Fruit fly (Drosophila melanogaster) whole organism, embryonic: Measurements from ENCODE around the gene defl.
A peak's percentile ranks its signal among the peaks of the same experiment; 100 is the strongest.

Source experiments
- CG10654 ChIP-seq: fragments of 200-800 bp; sonication (Bioruptor generic); optimal IDR thresholded peaks from 2 replicates; lab custom pipeline; 2016; ENCODE audit warnings: missing biosample characterization, missing genetic modification characterization
- CG11456 ChIP-seq: fragments of 200-800 bp; sonication (Bioruptor generic); IDR thresholded peaks from 3 replicates; pipeline ENCODE4 v1.3.6; 2022; ENCODE audit warnings: missing biosample characterization, missing genetic modification characterization
- CG1233 ChIP-seq: fragments of 200-800 bp; sonication (Bioruptor generic); optimal IDR thresholded peaks from 4 replicates; lab custom pipeline; 2018; ENCODE audit warnings: missing biosample characterization, mild to moderate bottlenecking, missing genetic modification characterization
- CG12942 ChIP-seq: fragments of 200-800 bp; sonication (Bioruptor generic); optimal IDR thresholded peaks from 3 replicates; lab custom pipeline; 2016; ENCODE audit warnings: missing biosample characterization, missing genetic modification characterization
- CG13123 ChIP-seq: fragments of 200-800 bp; sonication (Bioruptor generic); optimal IDR thresholded peaks from 2 replicates; lab custom pipeline; 2016; ENCODE audit warnings: missing biosample characterization, missing genetic modification characterization
- CG14014 ChIP-seq: fragments of 200-800 bp; sonication (Bioruptor generic); IDR thresholded peaks from 2 replicates; pipeline ENCODE4 v1.3.6; 2022; ENCODE audit warnings: missing biosample characterization, missing genetic modification characterization
- CG15479 ChIP-seq: fragments of 200-800 bp; sonication (Bioruptor generic); optimal IDR thresholded peaks from 3 replicates; lab custom pipeline; 2019; ENCODE audit warnings: missing biosample characterization, mild to moderate bottlenecking, missing genetic modification characterization, moderate library complexity
- CG15696 ChIP-seq: fragments of 200-800 bp; sonication (Bioruptor generic); optimal IDR thresholded peaks from 2 replicates; lab custom pipeline; 2019; ENCODE audit warnings: missing biosample characterization, mild to moderate bottlenecking, missing genetic modification characterization, moderate library complexity
- CG1602 ChIP-seq: fragments of 200-800 bp; sonication (Bioruptor generic); optimal IDR thresholded peaks from 3 replicates; lab custom pipeline; 2016; ENCODE audit warnings: missing biosample characterization, missing genetic modification characterization
- CG1792 ChIP-seq: fragments of 200-800 bp; sonication (Bioruptor generic); optimal IDR thresholded peaks from 2 replicates; lab custom pipeline; 2016; ENCODE audit warnings: missing biosample characterization, missing genetic modification characterization
- CG2120 ChIP-seq: fragments of 200-800 bp; sonication (Bioruptor generic); optimal IDR thresholded peaks from 3 replicates; lab custom pipeline; 2016; ENCODE audit warnings: missing biosample characterization, missing genetic modification characterization
- CG2129 ChIP-seq: fragments of 200-800 bp; sonication (Bioruptor generic); IDR thresholded peaks from 2 replicates; pipeline ENCODE4 v1.3.6; 2022; ENCODE audit warnings: missing biosample characterization, missing genetic modification characterization; ENCODE audit not compliant: partially characterized antibody
- CG30403 ChIP-seq: fragments of 200-800 bp; sonication (Bioruptor generic); optimal IDR thresholded peaks from 3 replicates; lab custom pipeline; 2016; ENCODE audit warnings: missing biosample characterization, missing genetic modification characterization
- CG4404 ChIP-seq: fragments of 200-800 bp; sonication (Bioruptor generic); IDR thresholded peaks from 2 replicates; pipeline ENCODE4 v1.3.6; 2022; ENCODE audit warnings: missing biosample characterization, missing genetic modification characterization
- CG4617 ChIP-seq: fragments of 200-800 bp; sonication (Bioruptor generic); optimal IDR thresholded peaks from 3 replicates; lab custom pipeline; 2016; ENCODE audit warnings: missing biosample characterization, missing genetic modification characterization, borderline replicate concordance
- CG8765 ChIP-seq: fragments of 200-800 bp; sonication (Bioruptor generic); IDR thresholded peaks from 2 replicates; pipeline ENCODE4 v1.3.6; 2022; ENCODE audit warnings: missing biosample characterization, missing genetic modification characterization
- CG9727 ChIP-seq: fragments of 200-800 bp; sonication (Bioruptor generic); optimal IDR thresholded peaks from 3 replicates; lab custom pipeline; 2017; ENCODE audit warnings: missing biosample characterization, mild to moderate bottlenecking, missing genetic modification characterization
- Dll ChIP-seq: fragments of 200-800 bp; sonication (Bioruptor generic); IDR thresholded peaks from 4 replicates; pipeline ENCODE4 v1.3.6; 2022; ENCODE audit warnings: missing biosample characterization, missing genetic modification characterization; ENCODE audit not compliant: partially characterized antibody
- E2f2 ChIP-seq: fragments of 200-800 bp; sonication (Bioruptor generic); IDR thresholded peaks from 2 replicates; pipeline ENCODE4 v1.3.6; 2022; ENCODE audit warnings: missing biosample characterization, missing genetic modification characterization
- Elba2 ChIP-seq: fragments of 200-800 bp; sonication (Bioruptor generic); optimal IDR thresholded peaks from 3 replicates; lab custom pipeline; 2016; ENCODE audit warnings: missing biosample characterization, missing genetic modification characterization
- Lhr ChIP-seq: fragments of 200-800 bp; sonication (Bioruptor generic); optimal IDR thresholded peaks from 3 replicates; lab custom pipeline; 2017; ENCODE audit warnings: mild to moderate bottlenecking, missing biosample characterization, missing genetic modification reagents, missing genetic modification characterization
- MTF-1 ChIP-seq: fragments of 200-800 bp; sonication (Bioruptor generic); optimal IDR thresholded peaks from 2 replicates; lab custom pipeline; 2018; ENCODE audit warnings: missing biosample characterization, mild to moderate bottlenecking, missing genetic modification characterization, borderline replicate concordance
- Oli ChIP-seq: fragments of 200-800 bp; sonication (Bioruptor generic); optimal IDR thresholded peaks from 2 replicates; lab custom pipeline; 2018; ENCODE audit warnings: missing biosample characterization, mild to moderate bottlenecking, missing genetic modification characterization, moderate library complexity
- Sox100B ChIP-seq: fragments of 200-800 bp; sonication (Bioruptor generic); optimal IDR thresholded peaks from 3 replicates; lab custom pipeline; 2018; ENCODE audit warnings: missing biosample characterization, mild to moderate bottlenecking, missing genetic modification characterization
- Sry-β ChIP-seq: fragments of 200-800 bp; sonication (Bioruptor generic); optimal IDR thresholded peaks from 2 replicates; lab custom pipeline; 2018; ENCODE audit warnings: missing biosample characterization, mild to moderate bottlenecking, missing genetic modification characterization, moderate library complexity
- Xbp1 ChIP-seq: fragments of 200-800 bp; sonication (Bioruptor generic); optimal IDR thresholded peaks from 3 replicates; lab custom pipeline; 2016; ENCODE audit warnings: missing biosample characterization, mild to moderate bottlenecking, missing genetic modification characterization
- ab ChIP-seq: fragments of 200-800 bp; sonication (Bioruptor generic); optimal IDR thresholded peaks from 2 replicates; lab custom pipeline; 2016; ENCODE audit warnings: missing biosample characterization, missing genetic modification characterization
- aop ChIP-seq: fragments of 200-800 bp; sonication (Bioruptor generic); IDR thresholded peaks from 2 replicates; pipeline ENCODE4 v1.3.6; 2022; ENCODE audit warnings: missing biosample characterization, missing genetic modification characterization
- ap ChIP-seq: fragments of 200-800 bp; sonication (Bioruptor generic); IDR thresholded peaks from 2 replicates; pipeline ENCODE4 v1.3.6; 2022; ENCODE audit warnings: missing biosample characterization, missing genetic modification characterization
- az2 ChIP-seq: fragments of 200-800 bp; sonication (Bioruptor generic); optimal IDR thresholded peaks from 3 replicates; lab custom pipeline; 2016; ENCODE audit warnings: missing biosample characterization, missing genetic modification characterization
- bowl ChIP-seq: fragments of 200-800 bp; sonication (Bioruptor generic); IDR thresholded peaks from 2 replicates; pipeline ENCODE4 v1.3.6; 2022; ENCODE audit warnings: missing biosample characterization, missing genetic modification characterization
- crol ChIP-seq: fragments of 200-800 bp; sonication (Bioruptor generic); IDR thresholded peaks from 2 replicates; pipeline ENCODE4 v1.3.6; 2022; ENCODE audit warnings: missing biosample characterization, missing genetic modification characterization
- da ChIP-seq: fragments of 200-800 bp; sonication (Bioruptor generic); optimal IDR thresholded peaks from 2 replicates; lab custom pipeline; 2016; ENCODE audit warnings: missing biosample characterization, missing genetic modification characterization
- esg ChIP-seq: fragments of 200-800 bp; sonication (Bioruptor generic); conservative IDR thresholded peaks from 2 replicates; pipeline ENCODE4 v1.3.6; 2022; ENCODE audit warnings: missing biosample characterization, missing genetic modification characterization
- eyg ChIP-seq: fragments of 200-800 bp; sonication (Bioruptor generic); optimal IDR thresholded peaks from 3 replicates; lab custom pipeline; 2016; ENCODE audit warnings: missing biosample characterization, missing genetic modification characterization
- fd96Cb ChIP-seq: fragments of 200-800 bp; sonication (Bioruptor generic); optimal IDR thresholded peaks from 2 replicates; lab custom pipeline; 2018; ENCODE audit warnings: missing biosample characterization, mild to moderate bottlenecking, missing genetic modification characterization, moderate library complexity
- grn ChIP-seq: fragments of 200-800 bp; sonication (Bioruptor generic); optimal IDR thresholded peaks from 3 replicates; lab custom pipeline; 2017; ENCODE audit warnings: missing biosample characterization, missing genetic modification characterization
- kay ChIP-seq: fragments of 200-800 bp; sonication (Bioruptor generic); optimal IDR thresholded peaks from 2 replicates; lab custom pipeline; 2016; ENCODE audit warnings: missing biosample characterization, missing genetic modification characterization
- lab ChIP-seq: fragments of 200-800 bp; sonication (Bioruptor generic); optimal IDR thresholded peaks from 3 replicates; lab custom pipeline; 2017; ENCODE audit warnings: missing biosample characterization, missing genetic modification characterization, mild to moderate bottlenecking, moderate library complexity, missing genetic modification reagents
- pan ChIP-seq, 4 experiments: fragments of >200 bp in 3 of 4; fragments of 200-800 bp in 1 of 4; sonication (Bioruptor generic) in 1 of 4; optimal IDR thresholded peaks in 3 of 4; IDR thresholded peaks in 1 of 4; 2 replicates each; pipeline versions ENCODE4 v1.3.6 to Lab custom; 2017 to 2022; ENCODE audit warnings: missing biosample characterization in 2 of 4, missing genetic modification characterization in 2 of 4, mixed read lengths in 1 of 4
- phol ChIP-seq: fragments of 200-800 bp; sonication (Bioruptor generic); optimal IDR thresholded peaks from 3 replicates; lab custom pipeline; 2018; ENCODE audit warnings: missing biosample characterization, mild to moderate bottlenecking, missing genetic modification characterization, moderate library complexity
- pnt ChIP-seq: fragments of 200-800 bp; sonication (Bioruptor generic); optimal IDR thresholded peaks from 3 replicates; lab custom pipeline; 2016; ENCODE audit warnings: missing biosample characterization, missing genetic modification characterization
- slbo ChIP-seq: fragments of 200-800 bp; sonication (Bioruptor generic); IDR thresholded peaks from 2 replicates; pipeline ENCODE4 v1.3.6; 2022; ENCODE audit warnings: missing biosample characterization, missing genetic modification characterization
- stc ChIP-seq: fragments of 200-800 bp; sonication (Bioruptor generic); IDR thresholded peaks from 2 replicates; pipeline ENCODE4 v1.3.6; 2022; ENCODE audit warnings: missing biosample characterization, missing genetic modification characterization
- tio ChIP-seq: fragments of 200-800 bp; sonication (Bioruptor generic); optimal IDR thresholded peaks from 2 replicates; lab custom pipeline; 2017; ENCODE audit warnings: missing biosample characterization, missing genetic modification characterization, inconsistent platforms
- tup ChIP-seq: fragments of 200-800 bp; sonication (Bioruptor generic); optimal IDR thresholded peaks from 2 replicates; lab custom pipeline; 2016; ENCODE audit warnings: missing biosample characterization, mild to moderate bottlenecking, missing genetic modification characterization, moderate library complexity
- tx ChIP-seq: fragments of 200-800 bp; sonication (Bioruptor generic); optimal IDR thresholded peaks from 2 replicates; lab custom pipeline; 2016; ENCODE audit warnings: missing biosample characterization, missing genetic modification characterization
- yki ChIP-seq: fragments of >200 bp; optimal IDR thresholded peaks from 3 replicates; lab custom pipeline; 2018

The defl gene

dm6 chr3L:9696650-9697526, 26.3 kb upstream of the defl start, which contains the start of gene Prps (continued):
- TF ChIP-seq Oli (tag; lab: Kevin White, UChicago) = peak; percentile 30
- no peak for TF ChIP-seq CG2129 (GFP tag; lab: Robert Waterston, UW)
- TF ChIP-seq da (GFP tag; lab: Kevin White, UChicago) = peak; percentile 46
- no peak for TF ChIP-seq CG4404 (GFP tag; lab: Robert Waterston, UW)
- TF ChIP-seq CG1602 (GFP tag; lab: Kevin White, UChicago) = peak; percentile 46
- peak; percentile 81 for TF ChIP-seq CG2120 (GFP tag; lab: Kevin White, UChicago)
- no peak for TF ChIP-seq Sry-β (GFP tag; lab: Kevin White, UChicago)
- peak; percentile 60 for TF ChIP-seq fd96Cb (tag; lab: Kevin White, UChicago)
- TF ChIP-seq esg (GFP tag; lab: Robert Waterston, UW) = no peak
- TF ChIP-seq CG10654 (GFP tag; lab: Kevin White, UChicago) = peak; percentile 75
- peak; percentile 67 for TF ChIP-seq CG12942 (GFP tag; lab: Kevin White, UChicago)
- TF ChIP-seq az2 (GFP tag; lab: Kevin White, UChicago) = peak; percentile 74
- TF ChIP-seq CG15479 (GFP tag; lab: Kevin White, UChicago) = no peak
- no peak for TF ChIP-seq Lhr (GFP tag; lab: Kevin White, UChicago)
- peak; percentile 52 for TF ChIP-seq CG1792 (GFP tag; lab: Kevin White, UChicago)
- TF ChIP-seq MTF-1 = peak; percentile 60
- TF ChIP-seq bowl (GFP tag; lab: Robert Waterston, UW) = peak; percentile 60; the same call in 1 of the 2 replicates
- TF ChIP-seq stc (GFP tag; lab: Robert Waterston, UW) = peak; percentile 79
- peak; percentile 58 for TF ChIP-seq tx
- TF ChIP-seq tio (GFP tag; lab: Kevin White, UChicago) = no peak
- peak; percentile 20 for TF ChIP-seq eyg (GFP tag; lab: Kevin White, UChicago)
- TF ChIP-seq pan (optimal IDR thresholded peaks at IDR 0.05; lab: Kevin White, UChicago) = no peak
- TF ChIP-seq pan (GFP tag; optimal IDR thresholded peaks at IDR 0.05 in 1 of 2, IDR thresholded peaks at IDR 0.05 in 1 of 2) = peak in 1 of 2 experiments; percentile 89
- TF ChIP-seq ap = peak; percentile 51; the same call in 1 of the 2 replicates
- TF ChIP-seq CG8765 = peak; percentile 58; the same call in 1 of the 2 replicates
- peak; percentile 35; the same call in 1 of the 2 replicates for TF ChIP-seq E2f2
- no peak for TF ChIP-seq aop (GFP tag; lab: Robert Waterston, UW)
- TF ChIP-seq CG30403 (GFP tag; lab: Kevin White, UChicago) = peak; percentile 75
- TF ChIP-seq phol (tag; lab: Kevin White, UChicago) = peak; percentile 62
- TF ChIP-seq CG11456 (GFP tag; lab: Robert Waterston, UW) = peak; percentile 88
- TF ChIP-seq yki (lab: Kevin White, UChicago) = no peak
- TF ChIP-seq CG13123 (GFP tag; lab: Kevin White, UChicago) = peak; percentile 63
- peak; percentile 93 for TF ChIP-seq lab (GFP tag; lab: Kevin White, UChicago)
- 0 out of 4 replicates have a peak, but pooled peaks have one; percentile 30 for TF ChIP-seq Dll (GFP tag; lab: Robert Waterston, UW)
- peak; percentile 72; the same call in 1 of the 2 replicates for TF ChIP-seq CG14014 (GFP tag; lab: Robert Waterston, UW)
- TF ChIP-seq grn (GFP tag; lab: Kevin White, UChicago) = peak; percentile 52
- no peak for TF ChIP-seq CG15696 (tag; lab: Kevin White, UChicago)
- TF ChIP-seq Xbp1 (GFP tag; lab: Kevin White, UChicago) = peak; percentile 72
- TF ChIP-seq slbo (GFP tag; lab: Robert Waterston, UW) = peak; percentile 82
- TF ChIP-seq CG4617 (GFP tag; lab: Kevin White, UChicago) = peak; percentile 17
- peak; percentile 74 for TF ChIP-seq pnt (GFP tag; lab: Kevin White, UChicago)
- peak; percentile 50 for TF ChIP-seq CG9727 (GFP tag; lab: Kevin White, UChicago)
- peak; percentile 44 for TF ChIP-seq Sox100B (GFP tag; lab: Kevin White, UChicago)
- no peak for TF ChIP-seq ab (GFP tag; lab: Kevin White, UChicago)
- TF ChIP-seq Elba2 (GFP tag; lab: Kevin White, UChicago) = no peak
- TF ChIP-seq kay = peak; percentile 75
- no peak for TF ChIP-seq crol (GFP tag; lab: Robert Waterston, UW)
- TF ChIP-seq CG1233 (GFP tag; lab: Kevin White, UChicago) = peak; percentile 63
- TF ChIP-seq tup (GFP tag; lab: Kevin White, UChicago) = no peak
